In genomic region chr2L:9512401-9513198, dm6 we compare ENCODE assay signal across 5 fruit fly cellular contexts.
TF ChIP-seq lines count a peak whose summit lies in the region.

No protein-coding gene starts in this region.

- TF ChIP-seq CTCF in S2 (optimal IDR thresholded peaks at IDR 0.05; lab: Kevin White, UChicago) = peak; percentile 82 to 87
- TF ChIP-seq CTCF in whole organism, embryonic (GFP tag; optimal IDR thresholded peaks at IDR 0.05; lab: Kevin White, UChicago) = peak; percentile 86

TF ChIP-seq in whole organism, adult, 20 proteins besides CTCF, POLR2A, EP300 and RAD21:
- TF ChIP-seq cnc (optimal IDR thresholded peaks at IDR 0.05; lab: Kevin White, UChicago) (peak in 1 of 2 experiments; percentile 8), CG12768 (GFP tag; optimal IDR thresholded peaks at IDR 0.05; lab: Kevin White, UChicago) (no peak), kay (GFP tag; lab: Kevin White, UChicago; ENCODE audit: borderline replicate concordance) (peak; percentile 49)
TF ChIP-seq in whole organism, adult: peak in this region for 2.

TF ChIP-seq in whole organism, embryonic, 481 proteins besides CTCF, POLR2A, EP300 and RAD21 (continues in another document):
- TF ChIP-seq abd-A (tag; optimal IDR thresholded peaks at IDR 0.05; lab: Kevin White, UChicago) (no peak), HLHmδ (GFP tag; optimal IDR thresholded peaks at IDR 0.05; lab: Kevin White, UChicago) (no peak), CG7271 (tag; optimal IDR thresholded peaks at IDR 0.05; lab: Kevin White, UChicago) (no peak), Chrac-16 (GFP tag; optimal IDR thresholded peaks at IDR 0.05; lab: Kevin White, UChicago) (no peak), TFAM (GFP tag; optimal IDR thresholded peaks at IDR 0.05; lab: Kevin White, UChicago) (no peak), Hmr (GFP tag; optimal IDR thresholded peaks at IDR 0.05; lab: Kevin White, UChicago) (no peak), pan (optimal IDR thresholded peaks at IDR 0.05; lab: Kevin White, UChicago) (no peak), pan (GFP tag; optimal IDR thresholded peaks at IDR 0.05 in 1 of 2, IDR thresholded peaks at IDR 0.05 in 1 of 2) (no peak), CG11696 (GFP tag; IDR thresholded peaks at IDR 0.05; lab: Robert Waterston, UW) (no peak), Hr3 (GFP tag; optimal IDR thresholded peaks at IDR 0.05; lab: Kevin White, UChicago) (no peak), slbo (GFP tag; IDR thresholded peaks at IDR 0.05; lab: Robert Waterston, UW) (no peak), nerfin-1 (tag; optimal IDR thresholded peaks at IDR 0.05; lab: Kevin White, UChicago) (no peak), yki (optimal IDR thresholded peaks at IDR 0.05; lab: Kevin White, UChicago) (no peak), grn (GFP tag; optimal IDR thresholded peaks at IDR 0.05; lab: Kevin White, UChicago) (no peak), Lim3 (GFP tag; IDR thresholded peaks at IDR 0.05; lab: Robert Waterston, UW) (no peak), CG7928 (GFP tag; optimal IDR thresholded peaks at IDR 0.05; lab: Kevin White, UChicago) (no peak), CG1792 (GFP tag; optimal IDR thresholded peaks at IDR 0.05; lab: Kevin White, UChicago) (no peak), CG17829 (tag; optimal IDR thresholded peaks at IDR 0.05; lab: Kevin White, UChicago) (peak; percentile 99), Mrtf (GFP tag; IDR thresholded peaks at IDR 0.05; lab: Robert Waterston, UW) (no peak), nau (GFP tag; optimal IDR thresholded peaks at IDR 0.05; lab: Kevin White, UChicago) (no peak), CG16815 (GFP tag; optimal IDR thresholded peaks at IDR 0.05; lab: Kevin White, UChicago) (no peak), Atf6 (GFP tag; IDR thresholded peaks at IDR 0.05; lab: Robert Waterston, UW) (no peak), CG12391 (tag; optimal IDR thresholded peaks at IDR 0.05; lab: Kevin White, UChicago) (no peak), CG6254 (GFP tag; optimal IDR thresholded peaks at IDR 0.05; lab: Kevin White, UChicago) (no peak), CG17361 (GFP tag; IDR thresholded peaks at IDR 0.05; lab: Robert Waterston, UW) (no peak), Ets97D (GFP tag; optimal IDR thresholded peaks at IDR 0.05; lab: Kevin White, UChicago) (no peak), Dip2 (GFP tag; IDR thresholded peaks at IDR 0.05; lab: Robert Waterston, UW) (no peak), CG33557 (GFP tag; optimal IDR thresholded peaks at IDR 0.05; lab: Kevin White, UChicago) (no peak), CG9437 (GFP tag; optimal IDR thresholded peaks at IDR 0.05; lab: Kevin White, UChicago) (no peak), CG7745 (tag; optimal IDR thresholded peaks at IDR 0.05; lab: Kevin White, UChicago) (no peak), Taf1 (GFP tag; IDR thresholded peaks at IDR 0.05; lab: Robert Waterston, UW) (no peak)

TF ChIP-seq in whole organism, prepupa, 60 proteins besides CTCF, POLR2A, EP300 and RAD21:
- peak; percentile 27 for TF ChIP-seq Eip78C (GFP tag; lab: Kevin White, UChicago)
- TF ChIP-seq CG7368 (GFP tag; optimal IDR thresholded peaks at IDR 0.05; lab: Kevin White, UChicago) = no peak
- no peak for TF ChIP-seq Hr39 (GFP tag; optimal IDR thresholded peaks at IDR 0.05; lab: Kevin White, UChicago)
- TF ChIP-seq cyc (GFP tag; optimal IDR thresholded peaks at IDR 0.05; lab: Kevin White, UChicago) = no peak
- TF ChIP-seq Blimp-1 (GFP tag; optimal IDR thresholded peaks at IDR 0.05; lab: Kevin White, UChicago) = peak; percentile 93
- TF ChIP-seq topi (GFP tag; optimal IDR thresholded peaks at IDR 0.05; lab: Kevin White, UChicago) = no peak
- TF ChIP-seq ss (GFP tag; optimal IDR thresholded peaks at IDR 0.05; lab: Kevin White, UChicago) = peak; percentile 15 to 75
- no peak for TF ChIP-seq Lpt (GFP tag; optimal IDR thresholded peaks at IDR 0.05; lab: Kevin White, UChicago)
- no peak for TF ChIP-seq Hr4 (GFP tag; optimal IDR thresholded peaks at IDR 0.05; lab: Kevin White, UChicago)
- TF ChIP-seq Ets96B (tag; optimal IDR thresholded peaks at IDR 0.05; lab: Kevin White, UChicago) = no peak
- no peak for TF ChIP-seq net (GFP tag; optimal IDR thresholded peaks at IDR 0.05; lab: Kevin White, UChicago)
- TF ChIP-seq CG8632 (GFP tag; optimal IDR thresholded peaks at IDR 0.05; lab: Kevin White, UChicago) = no peak

TF ChIP-seq in whole organism, pupa, 21 proteins besides CTCF, POLR2A, EP300 and RAD21:
- TF ChIP-seq CG32121 (GFP tag; IDR thresholded peaks at IDR 0.05; lab: Robert Waterston, UW) (no peak), EcR (GFP tag; optimal IDR thresholded peaks at IDR 0.05; lab: Kevin White, UChicago) (peak; percentile 45), CG13204 (GFP tag; optimal IDR thresholded peaks at IDR 0.05; lab: Kevin White, UChicago) (peak; percentile 25)
